Worm (Caenorhabditis elegans): ENCODE data around the gene nsph-1.1.

The nsph-1.1 gene

ce11 chrII:8818257-8818656 lies 51.7 kb downstream of the nsph-1.1 start:
- TF ChIP-seq tbx-37 (GFP tag; conservative IDR thresholded peaks at IDR 0.05): no peak
- no peak for TF ChIP-seq F13C5.2 (tag; optimal IDR thresholded peaks at IDR 0.05)
- no peak for TF ChIP-seq B0310.2 (tag; optimal IDR thresholded peaks at IDR 0.05)

Measured in whole organism, early embryonic.